Worm (Caenorhabditis elegans): ENCODE results near the gene ZK1086.3.
A peak's percentile ranks its signal among the peaks of the same experiment; 100 is the strongest.

ZK1086.3 gene

ce11 chrX:13745558-13745957 lies 45.1 kb upstream of the ZK1086.3 start:
- TF ChIP-seq F39B2.1 (GFP tag; IDR thresholded peaks at IDR 0.05), result no peak
- no peak for TF ChIP-seq atf-7 (tag; optimal IDR thresholded peaks at IDR 0.05)
- TF ChIP-seq hsf-1 (GFP tag; IDR thresholded peaks at IDR 0.05), result no peak
- no peak for TF ChIP-seq hlh-26 (GFP tag; conservative IDR thresholded peaks at IDR 0.05)
- TF ChIP-seq F23B12.7 (tag; optimal IDR thresholded peaks at IDR 0.05; ENCODE audit: insufficient read depth), result no peak
- TF ChIP-seq zfh-2 (GFP tag; conservative IDR thresholded peaks at IDR 0.05), result no peak
- TF ChIP-seq pbrm-1 (GFP tag; IDR thresholded peaks at IDR 0.05), result no peak
- TF ChIP-seq ceh-40 (GFP tag; IDR thresholded peaks at IDR 0.05), result no peak
- no peak for TF ChIP-seq F57A8.1 (GFP tag; optimal IDR thresholded peaks at IDR 0.05)
- no peak for TF ChIP-seq Y53G8AR.9 (GFP tag; conservative IDR thresholded peaks at IDR 0.05)
- TF ChIP-seq aptf-3 (GFP tag; IDR thresholded peaks at IDR 0.05), result no peak

ce11 chrX:13746231-13746630 lies 44.4 kb upstream of the ZK1086.3 start:
- TF ChIP-seq ets-4 (GFP tag; optimal IDR thresholded peaks at IDR 0.05), result no peak
- TF ChIP-seq unc-62 (GFP tag; optimal IDR thresholded peaks at IDR 0.05), result peak; percentile 76
- peak; percentile 79 for TF ChIP-seq nhr-80 (tag; optimal IDR thresholded peaks at IDR 0.05)

- TF ChIP-seq Y79H2A.3 (GFP tag; conservative IDR thresholded peaks at IDR 0.05) (no peak), lsy-27 (tag; optimal IDR thresholded peaks at IDR 0.05; ENCODE audit: borderline replicate concordance, insufficient read depth) (no peak), F55B11.4 (tag; optimal IDR thresholded peaks at IDR 0.05; ENCODE audit: borderline replicate concordance, insufficient read depth) (no peak), Y56A3A.18 (GFP tag; IDR thresholded peaks at IDR 0.05) (no peak), ztf-25 (GFP tag; IDR thresholded peaks at IDR 0.05) (no peak), ceh-91 (GFP tag; IDR thresholded peaks at IDR 0.05) (no peak), hrde-1 (tag; optimal IDR thresholded peaks at IDR 0.05; ENCODE audit: borderline replicate concordance) (no peak), sdz-38 (tag; optimal IDR thresholded peaks at IDR 0.05) (no peak), him-1 (tag; optimal IDR thresholded peaks at IDR 0.05) (no peak), T26A5.8 (tag; optimal IDR thresholded peaks at IDR 0.05) (no peak), ztf-28 (GFP tag; IDR thresholded peaks at IDR 0.05) (no peak), ceh-79 (tag; optimal IDR thresholded peaks at IDR 0.05) (no peak), let-607 (tag; optimal IDR thresholded peaks at IDR 0.05) (peak in 1 of 2 experiments; percentile 10), let-526 (GFP tag; IDR thresholded peaks at IDR 0.05) (no peak), nhr-80 (tag; optimal IDR thresholded peaks at IDR 0.05) (peak; percentile 2), hsf-1 (GFP tag; IDR thresholded peaks at IDR 0.05) (no peak), hlh-26 (GFP tag; conservative IDR thresholded peaks at IDR 0.05) (no peak), ceh-58 (GFP tag; IDR thresholded peaks at IDR 0.05) (0 out of 2 replicates have a peak, but pooled peaks have one; percentile 32), mel-28 (tag; optimal IDR thresholded peaks at IDR 0.05; ENCODE audit: borderline replicate concordance) (no peak), egl-18 (GFP tag; IDR thresholded peaks at IDR 0.05) (no peak), gei-17 (GFP tag; optimal IDR thresholded peaks at IDR 0.05) (no peak), dox-1 (GFP tag; IDR thresholded peaks at IDR 0.05) (0 out of 2 replicates have a peak, but pooled peaks have one; percentile 33), F37B4.10 (GFP tag; IDR thresholded peaks at IDR 0.05) (no peak)
Measured at ce11 chrX:13746661-13747365, 43.8 kb upstream of the ZK1086.3 start, which contains the start of gene nhr-71. nhr-71 (plus strand) TSS chrX:13747315.

Data from whole organism, young adult.